Worm (Caenorhabditis elegans) whole organism, L2 larva: ENCODE measurements around the gene atln-2.

Experiments used
- C34F6.9 ChIP-seq: fragments of 150-350 bp; optimal IDR thresholded peaks from 2 replicates; lab custom pipeline; 2014; ENCODE audit warnings: missing biosample characterization, missing genetic modification characterization
- F13H6.1 ChIP-seq: sonication (generic microtip); optimal IDR thresholded peaks from 2 replicates; lab custom pipeline; 2016; ENCODE audit warnings: missing genetic modification characterization, missing compliant biosample characterization
- R02D3.7 ChIP-seq: fragments of 150-350 bp; optimal IDR thresholded peaks from 2 replicates; lab custom pipeline; 2014; ENCODE audit warnings: missing biosample characterization, missing genetic modification characterization
- Y55F3AM.14 ChIP-seq: fragments of 200-800 bp; sonication (Bioruptor generic); optimal IDR thresholded peaks from 2 replicates; lab custom pipeline; 2018; ENCODE audit warnings: mild to moderate bottlenecking, missing genetic modification characterization, missing compliant biosample characterization
- ZK546.5 ChIP-seq: sonication (generic microtip); optimal IDR thresholded peaks from 2 replicates; lab custom pipeline; 2017; ENCODE audit warnings: missing biosample characterization, missing genetic modification characterization
- aly-2 ChIP-seq: fragments of 150-350 bp; optimal IDR thresholded peaks from 2 replicates; lab custom pipeline; 2014; ENCODE audit warnings: missing biosample characterization, missing genetic modification characterization
- ama-1 ChIP-seq: fragments of 150-350 bp; optimal IDR thresholded peaks from 2 replicates; lab custom pipeline; 2018; ENCODE audit warnings: inconsistent platforms
- ceh-16 ChIP-seq: fragments of 150-350 bp; optimal IDR thresholded peaks from 2 replicates; lab custom pipeline; 2014; ENCODE audit warnings: missing biosample characterization, missing genetic modification characterization
- ceh-82 ChIP-seq: fragments of 150-350 bp; optimal IDR thresholded peaks from 2 replicates; lab custom pipeline; 2014; ENCODE audit warnings: missing biosample characterization, missing genetic modification characterization
- crh-2 ChIP-seq: sonication (generic microtip); optimal IDR thresholded peaks from 2 replicates; lab custom pipeline; 2017; ENCODE audit warnings: missing biosample characterization, missing genetic modification characterization
- elt-3 ChIP-seq: sonication (generic microtip); optimal IDR thresholded peaks from 2 replicates; lab custom pipeline; 2017; ENCODE audit warnings: missing biosample characterization, missing genetic modification characterization
- fos-1 ChIP-seq: fragments of 150-350 bp; optimal IDR thresholded peaks from 2 replicates; lab custom pipeline; 2014; ENCODE audit warnings: missing biosample characterization, missing genetic modification characterization
- gmeb-1 ChIP-seq: fragments of 150-350 bp; optimal IDR thresholded peaks from 2 replicates; lab custom pipeline; 2014; ENCODE audit warnings: missing biosample characterization, missing genetic modification characterization
- lin-11 ChIP-seq: fragments of 150-350 bp; sonication (generic microtip); optimal IDR thresholded peaks from 2 replicates; lab custom pipeline; 2014; ENCODE audit warnings: missing biosample characterization, missing genetic modification characterization, inconsistent platforms, mixed read lengths
- lin-13 ChIP-seq: fragments of 150-350 bp; optimal IDR thresholded peaks from 2 replicates; lab custom pipeline; 2014; ENCODE audit warnings: missing biosample characterization, missing genetic modification reagents, missing genetic modification characterization
- lin-39 ChIP-seq: fragments of 150-350 bp; optimal IDR thresholded peaks from 2 replicates; lab custom pipeline; 2014; ENCODE audit warnings: missing biosample characterization, missing genetic modification reagents, missing genetic modification characterization
- lsy-2 ChIP-seq, 2 experiments: fragments of 150-350 bp in 1 of 2; sonication (generic microtip) in 1 of 2; optimal IDR thresholded peaks; 2 replicates each; lab custom pipeline; 2014 to 2017; ENCODE audit warnings: missing biosample characterization in 2 of 2, missing genetic modification characterization in 2 of 2
- mab-5 ChIP-seq: fragments of 150-350 bp; optimal IDR thresholded peaks from 2 replicates; lab custom pipeline; 2014; ENCODE audit warnings: missing biosample characterization, missing genetic modification characterization
- mbf-1 ChIP-seq: sonication (generic microtip); optimal IDR thresholded peaks from 2 replicates; lab custom pipeline; 2017; ENCODE audit warnings: missing biosample characterization, missing genetic modification characterization
- mdl-1 ChIP-seq, 2 experiments: fragments of 150-350 bp in 1 of 2; sonication (generic microtip) in 1 of 2; optimal IDR thresholded peaks; 2 replicates each; lab custom pipeline; 2017; ENCODE audit warnings: missing biosample characterization in 2 of 2, missing genetic modification characterization in 2 of 2
- nhr-10 ChIP-seq: sonication (generic microtip); optimal IDR thresholded peaks from 2 replicates; lab custom pipeline; 2017; ENCODE audit warnings: missing biosample characterization, missing genetic modification characterization
- nhr-12 ChIP-seq: fragments of 150-350 bp; optimal IDR thresholded peaks from 2 replicates; lab custom pipeline; 2014; ENCODE audit warnings: missing biosample characterization, missing genetic modification characterization
- nhr-129 ChIP-seq: fragments of 150-350 bp; optimal IDR thresholded peaks from 2 replicates; lab custom pipeline; 2014; ENCODE audit warnings: missing biosample characterization, missing genetic modification characterization
- nhr-21 ChIP-seq: fragments of 150-350 bp; optimal IDR thresholded peaks from 2 replicates; lab custom pipeline; 2014; ENCODE audit warnings: missing biosample characterization, missing genetic modification characterization
- nhr-23 ChIP-seq: fragments of 150-350 bp; optimal IDR thresholded peaks from 2 replicates; lab custom pipeline; 2014; ENCODE audit warnings: missing biosample characterization, missing genetic modification reagents, missing genetic modification characterization
- nhr-237 ChIP-seq: fragments of 150-350 bp; optimal IDR thresholded peaks from 2 replicates; lab custom pipeline; 2014; ENCODE audit warnings: missing biosample characterization, missing genetic modification characterization
- nhr-25 ChIP-seq: fragments of 150-350 bp; sonication (generic microtip); optimal IDR thresholded peaks from 3 replicates; lab custom pipeline; 2014; ENCODE audit warnings: missing biosample characterization, missing genetic modification characterization
- nhr-6 ChIP-seq: fragments of 150-350 bp; optimal IDR thresholded peaks from 2 replicates; lab custom pipeline; 2014; ENCODE audit warnings: missing biosample characterization, missing genetic modification characterization
- nhr-77 ChIP-seq: fragments of 150-350 bp; optimal IDR thresholded peaks from 2 replicates; lab custom pipeline; 2014; ENCODE audit warnings: missing biosample characterization, missing genetic modification characterization
- peb-1 ChIP-seq: fragments of 150-350 bp; optimal IDR thresholded peaks from 2 replicates; lab custom pipeline; 2014; ENCODE audit warnings: missing biosample characterization, missing genetic modification characterization
- sem-4 ChIP-seq: fragments of 150-350 bp; optimal IDR thresholded peaks from 2 replicates; lab custom pipeline; 2014; ENCODE audit warnings: missing biosample characterization, missing genetic modification reagents, missing genetic modification characterization
- skn-1 ChIP-seq: sonication (generic microtip); optimal IDR thresholded peaks from 2 replicates; lab custom pipeline; 2017; ENCODE audit warnings: missing biosample characterization, missing genetic modification characterization
- sma-3 ChIP-seq: sonication (generic microtip); optimal IDR thresholded peaks from 2 replicates; lab custom pipeline; 2016; ENCODE audit warnings: missing genetic modification reagents, missing genetic modification characterization, missing compliant biosample characterization
- sma-9 ChIP-seq, 2 experiments: fragments of 150-350 bp in 1 of 2; sonication (generic microtip) in 1 of 2; optimal IDR thresholded peaks; 2 replicates each; lab custom pipeline; 2014 to 2016; ENCODE audit warnings: missing genetic modification characterization in 2 of 2, mild to moderate bottlenecking in 1 of 2, missing biosample characterization in 1 of 2, missing compliant biosample characterization in 1 of 2, missing genetic modification reagents in 1 of 2, moderate library complexity in 1 of 2
- snpc-4 ChIP-seq: fragments of 150-350 bp; optimal IDR thresholded peaks from 2 replicates; lab custom pipeline; 2014; ENCODE audit warnings: missing biosample characterization, missing genetic modification characterization
- unc-39 ChIP-seq: fragments of 150-350 bp; optimal IDR thresholded peaks from 2 replicates; lab custom pipeline; 2014; ENCODE audit warnings: missing biosample characterization, missing genetic modification characterization
- unc-55 ChIP-seq: fragments of 150-350 bp; sonication (generic microtip); optimal IDR thresholded peaks from 3 replicates; lab custom pipeline; 2014; ENCODE audit warnings: missing biosample characterization, missing genetic modification reagents, missing genetic modification characterization
- unc-62 ChIP-seq: fragments of 150-350 bp; optimal IDR thresholded peaks from 2 replicates; lab custom pipeline; 2014; ENCODE audit warnings: missing biosample characterization, missing genetic modification reagents, missing genetic modification characterization
- zag-1 ChIP-seq: fragments of 150-350 bp; optimal IDR thresholded peaks from 2 replicates; lab custom pipeline; 2014; ENCODE audit warnings: missing biosample characterization, missing genetic modification characterization
- ztf-1 ChIP-seq: fragments of 200-800 bp; sonication (Bioruptor generic); conservative IDR thresholded peaks from 2 replicates; pipeline ENCODE4 v1.3.6; 2022; ENCODE audit warnings: missing genetic modification characterization, missing compliant biosample characterization
- ztf-11 ChIP-seq: sonication (generic microtip); optimal IDR thresholded peaks from 2 replicates; lab custom pipeline; 2017; ENCODE audit warnings: missing biosample characterization, missing genetic modification characterization
- ztf-4 ChIP-seq: fragments of 150-350 bp; optimal IDR thresholded peaks from 2 replicates; lab custom pipeline; 2014; ENCODE audit warnings: missing biosample characterization, missing genetic modification characterization

The atln-2 gene

ce11 chrIV:15028386-15028785, 47.0 kb downstream of the atln-2 start:
- TF ChIP-seq skn-1 (tag; lab: Kevin White, UChicago) (no peak), ztf-11 (tag; lab: Kevin White, UChicago) (no peak), ZK546.5 (tag; lab: Kevin White, UChicago) (no peak), nhr-10 (tag; lab: Kevin White, UChicago) (no peak), nhr-6 (tag; lab: Kevin White, UChicago) (no peak), lsy-2 (tag; optimal IDR thresholded peaks at IDR 0.05; lab: Kevin White, UChicago) (no peak), unc-62 (no peak)

- TF ChIP-seq nhr-10 (tag; lab: Kevin White, UChicago) (no peak), mab-5 (no peak), ceh-16 (tag; lab: Kevin White, UChicago) (no peak), nhr-6 (tag; lab: Kevin White, UChicago) (no peak), gmeb-1 (peak; percentile 55), nhr-21 (peak; percentile 10), elt-3 (tag; lab: Kevin White, UChicago) (no peak), crh-2 (tag; lab: Kevin White, UChicago) (no peak), nhr-77 (tag; lab: Kevin White, UChicago) (no peak), nhr-12 (no peak), lin-39 (tag; lab: Kevin White, UChicago) (no peak), ztf-11 (tag; lab: Kevin White, UChicago) (no peak), aly-2 (tag; lab: Kevin White, UChicago) (no peak), R02D3.7 (no peak), mdl-1 (tag; optimal IDR thresholded peaks at IDR 0.05; lab: Kevin White, UChicago) (peak in 1 of 2 experiments; percentile 8), nhr-25 (tag; lab: Kevin White, UChicago) (peak; percentile 6), mbf-1 (no peak), skn-1 (tag; lab: Kevin White, UChicago) (no peak), zag-1 (tag; lab: Kevin White, UChicago) (no peak), unc-62 (no peak), lin-13 (GFP tag; lab: Kevin White, UChicago) (no peak), sma-9 (GFP tag; optimal IDR thresholded peaks at IDR 0.05; lab: Kevin White, UChicago) (no peak), sma-9 (tag; optimal IDR thresholded peaks at IDR 0.05; lab: Kevin White, UChicago) (no peak), sma-3 (no peak), unc-39 (tag; lab: Kevin White, UChicago) (no peak), lin-11 (tag; lab: Kevin White, UChicago) (no peak), ama-1 (lab: Kevin White, UChicago) (no peak), Y55F3AM.14 (GFP tag; lab: Kevin White, UChicago) (no peak), lsy-2 (tag; optimal IDR thresholded peaks at IDR 0.05; lab: Kevin White, UChicago) (peak in 1 of 2 experiments; percentile 54), ztf-4 (tag; lab: Kevin White, UChicago) (no peak), C34F6.9 (tag; lab: Kevin White, UChicago) (peak; percentile 16), nhr-129 (tag; lab: Kevin White, UChicago) (peak; percentile 62), F13H6.1 (tag; lab: Kevin White, UChicago) (no peak), unc-55 (GFP tag; lab: Kevin White, UChicago) (peak; percentile 35), peb-1 (tag; lab: Kevin White, UChicago) (no peak)
- TF ChIP-seq, all 48 proteins: peak for 8
Measured at ce11 chrIV:15028891-15029290, 47.5 kb downstream of the atln-2 start, which contains the start of gene Y41E3.8. Gene Y41E3.8 (minus strand): TSS chrIV:15028978.

- TF ChIP-seq nhr-77 (tag; lab: Kevin White, UChicago): no peak
- no peak for TF ChIP-seq ceh-82 (tag; lab: Kevin White, UChicago)
- no peak for TF ChIP-seq aly-2 (tag; lab: Kevin White, UChicago)
Measured at ce11 chrIV:15029565-15029964, 48.2 kb downstream of the atln-2 start.

ce11 chrIV:15036974-15037373, 55.6 kb downstream of the atln-2 start, which contains the start of gene eef-1B.2:
Gene eef-1B.2 (plus strand): TSS chrIV:15037331.
- TF ChIP-seq snpc-4: peak; percentile 6
- peak; percentile 8 for TF ChIP-seq nhr-21
- TF ChIP-seq R02D3.7: no peak
- no peak for TF ChIP-seq ztf-1 (GFP tag; lab: Robert Waterston, UW)
- no peak for TF ChIP-seq peb-1 (tag; lab: Kevin White, UChicago)
- TF ChIP-seq nhr-25 (tag; lab: Kevin White, UChicago): peak; percentile 53
- peak; percentile 56 for TF ChIP-seq sma-3
- TF ChIP-seq nhr-237 (tag; lab: Kevin White, UChicago): no peak
- no peak for TF ChIP-seq aly-2 (tag; lab: Kevin White, UChicago)
- peak; percentile 59 for TF ChIP-seq crh-2 (tag; lab: Kevin White, UChicago)
- peak; percentile 62 for TF ChIP-seq lin-13 (GFP tag; lab: Kevin White, UChicago)
- no peak for TF ChIP-seq mbf-1
- TF ChIP-seq fos-1 (tag; lab: Kevin White, UChicago): peak; percentile 15
- TF ChIP-seq lsy-2 (tag; optimal IDR thresholded peaks at IDR 0.05; lab: Kevin White, UChicago): peak; percentile 42 to 79
- TF ChIP-seq sem-4 (tag; lab: Kevin White, UChicago): peak; percentile 38
- TF ChIP-seq unc-55 (GFP tag; lab: Kevin White, UChicago): peak; percentile 79
- TF ChIP-seq nhr-129 (tag; lab: Kevin White, UChicago): peak; percentile 89
- no peak for TF ChIP-seq nhr-23 (tag; lab: Kevin White, UChicago)
- TF ChIP-seq F13H6.1 (tag; lab: Kevin White, UChicago): peak; percentile 21
- TF ChIP-seq ZK546.5 (tag; lab: Kevin White, UChicago): no peak
- no peak for TF ChIP-seq nhr-6 (tag; lab: Kevin White, UChicago)
- TF ChIP-seq gmeb-1: peak; percentile 91
- peak; percentile 10 for TF ChIP-seq mab-5
- peak; percentile 77 for TF ChIP-seq C34F6.9 (tag; lab: Kevin White, UChicago)
- TF ChIP-seq lin-11 (tag; lab: Kevin White, UChicago): peak; percentile 35
